Worm (Caenorhabditis elegans) whole organism, late embryonic: Measurements from ENCODE around the gene T19B10.5.

Source experiments
- C08G9.2 ChIP-seq: sonication (generic microtip); optimal IDR thresholded peaks from 2 replicates; lab custom pipeline; 2016; ENCODE audit warnings: mild to moderate bottlenecking, missing genetic modification characterization, moderate library complexity, missing compliant biosample characterization
- K02D7.2 ChIP-seq: sonication (generic microtip); optimal IDR thresholded peaks from 2 replicates; lab custom pipeline; 2017; ENCODE audit warnings: mild to moderate bottlenecking, missing genetic modification characterization, missing compliant biosample characterization
- ahr-1 ChIP-seq: sonication (generic microtip); optimal IDR thresholded peaks from 2 replicates; lab custom pipeline; 2016; ENCODE audit warnings: missing genetic modification characterization, missing compliant biosample characterization
- ceh-24 ChIP-seq: sonication (generic microtip); optimal IDR thresholded peaks from 2 replicates; lab custom pipeline; 2016; ENCODE audit warnings: mild to moderate bottlenecking, missing genetic modification characterization, missing compliant biosample characterization
- ceh-30 ChIP-seq: fragments of 150-350 bp; optimal IDR thresholded peaks from 2 replicates; lab custom pipeline; 2014; ENCODE audit warnings: missing biosample characterization, missing genetic modification characterization
- ceh-31 ChIP-seq: sonication (generic microtip); optimal IDR thresholded peaks from 2 replicates; lab custom pipeline; 2016; ENCODE audit warnings: missing genetic modification characterization, missing compliant biosample characterization
- ceh-45 ChIP-seq: fragments of 200-800 bp; sonication (Bioruptor generic); IDR thresholded peaks from 2 replicates; pipeline ENCODE4 v1.3.6; 2022; ENCODE audit warnings: missing genetic modification reagents, missing genetic modification characterization, missing compliant biosample characterization
- ceh-48 ChIP-seq: sonication (generic microtip); optimal IDR thresholded peaks from 2 replicates; lab custom pipeline; 2016; ENCODE audit warnings: missing genetic modification characterization, inconsistent platforms, missing compliant biosample characterization
- ceh-6 ChIP-seq: fragments of 200-800 bp; sonication (Bioruptor generic); optimal IDR thresholded peaks from 2 replicates; lab custom pipeline; 2018; ENCODE audit warnings: mild to moderate bottlenecking, missing genetic modification characterization, missing compliant biosample characterization
- ceh-9 ChIP-seq: sonication (generic microtip); optimal IDR thresholded peaks from 2 replicates; lab custom pipeline; 2016; ENCODE audit warnings: mild to moderate bottlenecking, missing genetic modification characterization, inconsistent platforms, missing compliant biosample characterization
- dmd-4 ChIP-seq: sonication (generic microtip); optimal IDR thresholded peaks from 2 replicates; lab custom pipeline; 2016; ENCODE audit warnings: borderline replicate concordance, missing genetic modification characterization, missing compliant biosample characterization
- dve-1 ChIP-seq: sonication (generic microtip); optimal IDR thresholded peaks from 2 replicates; lab custom pipeline; 2017; ENCODE audit warnings: antibody characterized with exemption, mild to moderate bottlenecking, missing genetic modification characterization, missing compliant biosample characterization
- elt-2 ChIP-seq: sonication (generic microtip); optimal IDR thresholded peaks from 2 replicates; lab custom pipeline; 2016; ENCODE audit warnings: missing genetic modification reagents, missing genetic modification characterization, missing compliant biosample characterization
- fkh-10 ChIP-seq: fragments of 150-350 bp; optimal IDR thresholded peaks from 2 replicates; lab custom pipeline; 2014; ENCODE audit warnings: missing biosample characterization, missing genetic modification reagents, missing genetic modification characterization
- gmeb-2 ChIP-seq: sonication (generic microtip); optimal IDR thresholded peaks from 2 replicates; lab custom pipeline; 2016; ENCODE audit warnings: missing genetic modification characterization, inconsistent platforms, missing compliant biosample characterization
- hlh-13 ChIP-seq: fragments of 200-800 bp; sonication (Bioruptor generic); optimal IDR thresholded peaks from 2 replicates; lab custom pipeline; 2018; ENCODE audit warnings: mild to moderate bottlenecking, missing genetic modification characterization, missing compliant biosample characterization
- hlh-30 ChIP-seq: sonication (generic microtip); optimal IDR thresholded peaks from 2 replicates; lab custom pipeline; 2017; ENCODE audit warnings: antibody characterized with exemption, missing genetic modification characterization, missing compliant biosample characterization; ENCODE audit not compliant: insufficient read depth
- hlh-6 ChIP-seq: sonication (generic microtip); optimal IDR thresholded peaks from 2 replicates; lab custom pipeline; 2016; ENCODE audit warnings: missing genotype, missing genetic modification characterization, missing compliant biosample characterization
- lim-6 ChIP-seq: sonication (generic microtip); optimal IDR thresholded peaks from 2 replicates; lab custom pipeline; 2016; ENCODE audit warnings: missing genetic modification characterization, missing compliant biosample characterization
- madf-2 ChIP-seq: sonication (generic microtip); optimal IDR thresholded peaks from 2 replicates; lab custom pipeline; 2017; ENCODE audit warnings: missing genetic modification characterization, missing compliant biosample characterization
- mec-3 ChIP-seq: sonication (generic microtip); optimal IDR thresholded peaks from 2 replicates; lab custom pipeline; 2016; ENCODE audit warnings: borderline replicate concordance, missing genetic modification characterization, missing compliant biosample characterization
- nhr-11 ChIP-seq: fragments of 150-350 bp; optimal IDR thresholded peaks from 2 replicates; lab custom pipeline; 2014; ENCODE audit warnings: missing biosample characterization, missing genetic modification characterization
- pag-3 ChIP-seq: sonication (generic microtip); optimal IDR thresholded peaks from 2 replicates; lab custom pipeline; 2016; ENCODE audit warnings: missing compliant biosample characterization, missing genetic modification characterization, borderline replicate concordance
- pax-1 ChIP-seq: fragments of 150-350 bp; optimal IDR thresholded peaks from 2 replicates; lab custom pipeline; 2014; ENCODE audit warnings: missing biosample characterization, missing genetic modification characterization
- pqm-1 ChIP-seq: sonication (generic microtip); optimal IDR thresholded peaks from 2 replicates; lab custom pipeline; 2016; ENCODE audit warnings: missing genetic modification characterization, missing compliant biosample characterization
- pros-1 ChIP-seq: fragments of 150-350 bp; optimal IDR thresholded peaks from 2 replicates; lab custom pipeline; 2014; ENCODE audit warnings: missing biosample characterization, missing genetic modification reagents, missing genetic modification characterization
- ref-2 ChIP-seq: sonication (generic microtip); optimal IDR thresholded peaks from 2 replicates; lab custom pipeline; 2016; ENCODE audit warnings: missing genetic modification characterization, missing compliant biosample characterization
- rnt-1 ChIP-seq: sonication (generic microtip); optimal IDR thresholded peaks from 2 replicates; lab custom pipeline; 2016; ENCODE audit warnings: missing genetic modification characterization, missing compliant biosample characterization
- sdc-2 ChIP-seq: sonication (generic microtip); optimal IDR thresholded peaks from 2 replicates; lab custom pipeline; 2016; ENCODE audit warnings: missing genotype, missing genetic modification characterization, missing compliant biosample characterization
- sox-2 ChIP-seq: fragments of 200-800 bp; sonication (Bioruptor generic); IDR thresholded peaks from 2 replicates; pipeline ENCODE4 v1.3.6; 2022; ENCODE audit warnings: missing genetic modification reagents, missing genetic modification characterization, missing compliant biosample characterization
- tbx-7 ChIP-seq: sonication (generic microtip); optimal IDR thresholded peaks from 2 replicates; lab custom pipeline; 2016; ENCODE audit warnings: missing genotype, missing genetic modification characterization, missing compliant biosample characterization
- unc-42 ChIP-seq: sonication (generic microtip); optimal IDR thresholded peaks from 2 replicates; lab custom pipeline; 2016; ENCODE audit warnings: missing genotype, missing genetic modification characterization, missing compliant biosample characterization
- unc-86 ChIP-seq: sonication (generic microtip); optimal IDR thresholded peaks from 2 replicates; lab custom pipeline; 2016; ENCODE audit warnings: missing genetic modification characterization, missing compliant biosample characterization
- zip-5 ChIP-seq: sonication (generic microtip); optimal IDR thresholded peaks from 2 replicates; lab custom pipeline; 2016; ENCODE audit warnings: missing genetic modification characterization, missing compliant biosample characterization

The T19B10.5 gene

DNA sequence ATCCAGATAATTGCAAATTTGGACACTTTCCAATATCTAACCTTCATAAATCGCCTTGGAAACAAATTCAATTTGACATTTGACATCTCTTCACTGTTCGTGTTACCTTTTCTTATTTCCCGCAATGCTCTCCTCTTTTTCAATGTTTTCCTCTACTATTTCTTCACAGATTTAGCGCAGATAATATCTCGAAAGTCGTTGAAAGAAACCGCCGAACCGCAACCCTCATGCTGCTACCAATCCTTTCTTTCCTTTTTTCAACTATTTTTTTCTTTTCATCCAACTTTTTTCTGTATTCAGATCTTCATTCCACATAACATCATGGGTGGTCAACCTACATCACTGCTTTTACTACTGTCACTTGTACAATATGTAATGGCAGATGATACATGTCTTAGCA is at the start of gene T19B10.5:
T19B10.5 (plus strand) TSS at position 301 of the 400 bp plus-strand sequence.
- TF ChIP-seq lim-6 (tag; lab: Kevin White, UChicago) (no peak), K02D7.2 (tag; lab: Kevin White, UChicago) (no peak), ceh-48 (tag; lab: Kevin White, UChicago) (no peak), pros-1 (tag; lab: Kevin White, UChicago) (no peak), rnt-1 (tag; lab: Kevin White, UChicago) (no peak), mec-3 (tag; lab: Kevin White, UChicago) (no peak), ceh-24 (no peak), zip-5 (tag; lab: Kevin White, UChicago) (no peak), ceh-45 (no peak), fkh-10 (GFP tag; lab: Kevin White, UChicago) (no peak), unc-86 (tag; lab: Kevin White, UChicago) (no peak), unc-42 (tag; lab: Kevin White, UChicago) (no peak), hlh-6 (tag; lab: Kevin White, UChicago) (no peak)
- TF ChIP-seq, all 69 proteins: peak for 0

ce11 chrV:11190983-11191382 is 43.5 kb upstream of the T19B10.5 start, which contains the start of gene lgc-49:
TSS of gene lgc-49 (plus strand) at chrV:11191283.
- no peak for TF ChIP-seq dve-1 (tag; lab: Kevin White, UChicago)
- no peak for TF ChIP-seq dmd-4 (tag; lab: Kevin White, UChicago)
- TF ChIP-seq hlh-30 (tag; lab: Kevin White, UChicago): no peak
- TF ChIP-seq ceh-48 (tag; lab: Kevin White, UChicago): no peak
- no peak for TF ChIP-seq sox-2 (GFP tag; lab: Robert Waterston, UW)
- TF ChIP-seq ceh-6 (GFP tag; lab: Kevin White, UChicago): no peak
- TF ChIP-seq tbx-7: no peak
- TF ChIP-seq ahr-1 (tag; lab: Kevin White, UChicago): no peak
- TF ChIP-seq sdc-2: no peak
- TF ChIP-seq zip-5 (tag; lab: Kevin White, UChicago): no peak
- no peak for TF ChIP-seq madf-2
- no peak for TF ChIP-seq mec-3 (tag; lab: Kevin White, UChicago)
- no peak for TF ChIP-seq ref-2 (tag; lab: Kevin White, UChicago)
- TF ChIP-seq ceh-30 (tag; lab: Kevin White, UChicago): no peak

ce11 chrV:11196109-11196508 is 38.3 kb upstream of the T19B10.5 start, which contains the start of gene clc-6:
TSS of gene clc-6 (minus strand) at chrV:11196209.
- no peak for TF ChIP-seq gmeb-2 (tag; lab: Kevin White, UChicago)
- TF ChIP-seq mec-3 (tag; lab: Kevin White, UChicago): no peak
- TF ChIP-seq unc-86 (tag; lab: Kevin White, UChicago): no peak
- TF ChIP-seq C08G9.2 (tag; lab: Kevin White, UChicago): no peak
- TF ChIP-seq hlh-30 (tag; lab: Kevin White, UChicago): no peak
- no peak for TF ChIP-seq sox-2 (GFP tag; lab: Robert Waterston, UW)
- no peak for TF ChIP-seq nhr-11 (tag; lab: Kevin White, UChicago)
- no peak for TF ChIP-seq ceh-9 (tag; lab: Kevin White, UChicago)
- no peak for TF ChIP-seq pax-1 (tag; lab: Kevin White, UChicago)
- no peak for TF ChIP-seq ceh-30 (tag; lab: Kevin White, UChicago)
- no peak for TF ChIP-seq pag-3 (tag; lab: Kevin White, UChicago)
- no peak for TF ChIP-seq hlh-13
- no peak for TF ChIP-seq ceh-24
- no peak for TF ChIP-seq elt-2 (tag; lab: Kevin White, UChicago)
- TF ChIP-seq rnt-1 (tag; lab: Kevin White, UChicago): no peak
- TF ChIP-seq hlh-6 (tag; lab: Kevin White, UChicago): no peak
- no peak for TF ChIP-seq pqm-1 (tag; lab: Kevin White, UChicago)
- TF ChIP-seq madf-2: no peak

DNA sequence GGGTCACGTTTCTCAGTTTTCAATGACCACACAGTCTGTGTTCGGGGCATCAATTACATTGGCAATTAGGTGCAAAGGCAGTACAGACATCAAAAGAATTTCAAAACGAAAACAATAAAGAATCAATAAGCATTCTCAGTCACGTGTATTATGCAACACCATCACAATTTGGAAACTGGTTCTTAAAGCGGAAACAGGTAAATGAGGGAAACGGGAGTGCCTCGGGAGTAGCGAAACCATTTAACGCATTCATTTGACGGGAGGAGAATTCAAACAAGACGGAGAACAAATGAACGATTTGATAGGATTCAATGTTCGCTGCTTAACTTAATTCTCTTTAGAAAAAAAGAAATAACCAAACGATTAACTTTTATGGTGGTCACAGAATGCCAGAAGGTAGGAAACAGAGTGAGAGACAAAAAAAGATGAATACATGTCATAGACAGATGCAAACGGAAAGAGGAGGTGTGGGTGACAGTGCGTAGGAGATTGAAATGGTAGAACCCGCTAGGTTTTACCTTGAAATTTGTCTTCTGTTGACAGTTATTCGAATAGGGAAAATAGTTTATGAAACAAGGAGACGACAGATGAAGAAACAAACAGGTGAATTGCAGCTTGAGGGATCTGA is 37.7 kb upstream of the T19B10.5 start:
- TF ChIP-seq ceh-31 (tag; lab: Kevin White, UChicago) (peak; percentile 32), dmd-4 (tag; lab: Kevin White, UChicago) (no peak), nhr-11 (tag; lab: Kevin White, UChicago) (no peak)
